Worm (Caenorhabditis elegans) whole organism, L4 larva: Measurements from ENCODE around the gene nlp-58.

ENCODE experiments used
- F10B5.3 ChIP-seq: sonication (generic microtip); optimal IDR thresholded peaks from 2 replicates; lab custom pipeline; 2016; ENCODE audit warnings: mild to moderate bottlenecking, missing genetic modification characterization, missing compliant biosample characterization
- F44E2.7 ChIP-seq: fragments of 200-800 bp; sonication (Bioruptor generic); IDR thresholded peaks from 2 replicates; pipeline ENCODE4 v2.1.2; 2022; ENCODE audit warnings: missing genetic modification characterization, missing compliant biosample characterization
- F49E8.2 ChIP-seq: sonication (generic microtip); optimal IDR thresholded peaks from 2 replicates; lab custom pipeline; 2016; ENCODE audit warnings: missing compliant biosample characterization, mild to moderate bottlenecking, missing genetic modification characterization, borderline replicate concordance
- T20F7.1 ChIP-seq: fragments of 200-800 bp; sonication (Bioruptor generic); optimal IDR thresholded peaks from 2 replicates; lab custom pipeline; 2018; ENCODE audit warnings: mild to moderate bottlenecking, missing genetic modification characterization, missing compliant biosample characterization
- Y105C5A.15 ChIP-seq: fragments of 200-800 bp; sonication (Bioruptor generic); IDR thresholded peaks from 2 replicates; pipeline ENCODE4 v1.3.6; 2022; ENCODE audit warnings: missing genetic modification characterization, missing compliant biosample characterization
- ZK337.2 ChIP-seq: fragments of 200-800 bp; sonication (Bioruptor generic); IDR thresholded peaks from 2 replicates; pipeline ENCODE4 v1.3.6; 2022; ENCODE audit warnings: missing genetic modification reagents, missing genetic modification characterization, missing compliant biosample characterization
- ZK546.5 ChIP-seq, 2 experiments: sonication (generic microtip); optimal IDR thresholded peaks; 2 replicates each; lab custom pipeline; 2017; ENCODE audit warnings: missing biosample characterization in 2 of 2, missing genetic modification characterization in 2 of 2
- ceh-32 ChIP-seq: sonication (generic microtip); optimal IDR thresholded peaks from 2 replicates; lab custom pipeline; 2016; ENCODE audit warnings: mild to moderate bottlenecking, missing genetic modification characterization, missing compliant biosample characterization; ENCODE audit not compliant: poor library complexity
- ceh-82 ChIP-seq: sonication (generic microtip); optimal IDR thresholded peaks from 2 replicates; lab custom pipeline; 2017; ENCODE audit warnings: missing biosample characterization, missing genetic modification characterization
- ces-1 ChIP-seq: fragments of 150-350 bp; sonication (generic microtip); optimal IDR thresholded peaks from 4 replicates; lab custom pipeline; 2014; ENCODE audit warnings: missing biosample characterization, missing genetic modification reagents, missing genetic modification characterization
- cey-2 ChIP-seq: sonication (generic microtip); optimal IDR thresholded peaks from 3 replicates; lab custom pipeline; 2017; ENCODE audit warnings: missing genetic modification characterization, mild to moderate bottlenecking, missing compliant biosample characterization, antibody characterized with exemption, borderline replicate concordance; ENCODE audit not compliant: insufficient read depth
- ctbp-1 ChIP-seq: fragments of 200-800 bp; sonication (Bioruptor generic); IDR thresholded peaks from 2 replicates; pipeline ENCODE4 v1.3.6; 2022; ENCODE audit warnings: missing genetic modification reagents, missing genetic modification characterization, missing compliant biosample characterization
- daf-16 ChIP-seq, 3 experiments: sonication (generic microtip); optimal IDR thresholded peaks; 2 replicates each; lab custom pipeline; 2016 to 2017; ENCODE audit warnings: missing genetic modification characterization in 3 of 3, missing genetic modification reagents in 3 of 3, mild to moderate bottlenecking in 2 of 3, missing compliant biosample characterization in 2 of 3, missing biosample characterization in 1 of 3, moderate library complexity in 1 of 3
- daf-8 ChIP-seq: fragments of 200-800 bp; sonication (Bioruptor generic); IDR thresholded peaks from 2 replicates; pipeline ENCODE4 v1.3.6; 2022; ENCODE audit warnings: missing genetic modification characterization, missing compliant biosample characterization
- dpl-1 ChIP-seq: fragments of 150-350 bp; optimal IDR thresholded peaks from 2 replicates; lab custom pipeline; 2014; ENCODE audit warnings: missing biosample characterization, missing genetic modification reagents, missing genetic modification characterization
- fkh-10 ChIP-seq: fragments of 150-350 bp; optimal IDR thresholded peaks from 2 replicates; lab custom pipeline; 2014; ENCODE audit warnings: missing biosample characterization, missing genetic modification reagents, missing genetic modification characterization
- gei-8 ChIP-seq: fragments of 200-800 bp; sonication (Bioruptor generic); optimal IDR thresholded peaks from 2 replicates; lab custom pipeline; 2018; ENCODE audit warnings: mild to moderate bottlenecking, missing genetic modification characterization, missing compliant biosample characterization
- hlh-11 ChIP-seq: fragments of 200-800 bp; sonication (Bioruptor generic); optimal IDR thresholded peaks from 2 replicates; lab custom pipeline; 2018; ENCODE audit warnings: mild to moderate bottlenecking, missing genetic modification characterization, missing compliant biosample characterization
- hlh-30 ChIP-seq: sonication (generic microtip); optimal IDR thresholded peaks from 2 replicates; lab custom pipeline; 2017; ENCODE audit warnings: antibody characterized with exemption, mild to moderate bottlenecking, missing genetic modification characterization, missing compliant biosample characterization; ENCODE audit not compliant: insufficient read depth
- hmg-1.1 ChIP-seq: fragments of 200-800 bp; sonication (Bioruptor generic); IDR thresholded peaks from 2 replicates; pipeline ENCODE4 v1.3.6; 2022; ENCODE audit warnings: missing genetic modification reagents, missing genetic modification characterization, missing compliant biosample characterization
- lim-7 ChIP-seq: fragments of 200-800 bp; sonication (Bioruptor generic); IDR thresholded peaks from 2 replicates; pipeline ENCODE4 v1.3.6; 2022; ENCODE audit warnings: missing genetic modification characterization, missing compliant biosample characterization
- lin-13 ChIP-seq: fragments of 150-350 bp; optimal IDR thresholded peaks from 2 replicates; lab custom pipeline; 2014; ENCODE audit warnings: missing biosample characterization, missing genetic modification reagents, missing genetic modification characterization
- lin-39 ChIP-seq: fragments of 150-350 bp; optimal IDR thresholded peaks from 2 replicates; lab custom pipeline; 2014; ENCODE audit warnings: missing biosample characterization, missing genetic modification reagents, missing genetic modification characterization
- lsy-2 ChIP-seq, 2 experiments: fragments of 150-350 bp in 1 of 2; sonication (generic microtip) in 1 of 2; optimal IDR thresholded peaks; 2 replicates each; lab custom pipeline; 2014 to 2017; ENCODE audit warnings: missing biosample characterization in 2 of 2, missing genetic modification characterization in 2 of 2
- madf-9 ChIP-seq: fragments of 200-800 bp; sonication (Bioruptor generic); conservative IDR thresholded peaks from 2 replicates; pipeline ENCODE4 v1.3.6; 2022; ENCODE audit warnings: missing genetic modification reagents, missing genetic modification characterization, missing compliant biosample characterization
- mdl-1 ChIP-seq, 2 experiments: fragments of 150-350 bp in 1 of 2; sonication (generic microtip) in 1 of 2; optimal IDR thresholded peaks; 2 replicates each; lab custom pipeline; 2014 to 2017; ENCODE audit warnings: missing biosample characterization in 2 of 2, missing genetic modification characterization in 2 of 2
- mdt-29 ChIP-seq: fragments of 200-800 bp; sonication (Bioruptor generic); IDR thresholded peaks from 2 replicates; pipeline ENCODE4 v1.3.6; 2022; ENCODE audit warnings: missing genetic modification reagents, missing genetic modification characterization, missing compliant biosample characterization
- mes-2 ChIP-seq: sonication (generic microtip); optimal IDR thresholded peaks from 2 replicates; lab custom pipeline; 2016; ENCODE audit warnings: missing genotype, mild to moderate bottlenecking, missing genetic modification characterization, missing compliant biosample characterization; ENCODE audit not compliant: poor library complexity, severe bottlenecking
- mxl-2 ChIP-seq: fragments of 200-800 bp; sonication (Bioruptor generic); conservative IDR thresholded peaks from 2 replicates; pipeline ENCODE4 v1.3.6; 2022; ENCODE audit warnings: missing genetic modification reagents, missing genetic modification characterization, missing compliant biosample characterization
- nhr-10 ChIP-seq: fragments of 150-350 bp; optimal IDR thresholded peaks from 2 replicates; lab custom pipeline; 2014; ENCODE audit warnings: missing biosample characterization, missing genetic modification characterization
- nhr-102 ChIP-seq: sonication (generic microtip); optimal IDR thresholded peaks from 2 replicates; lab custom pipeline; 2016; ENCODE audit warnings: mild to moderate bottlenecking, missing genetic modification characterization, moderate library complexity, missing compliant biosample characterization
- nhr-237 ChIP-seq: sonication (generic microtip); optimal IDR thresholded peaks from 2 replicates; lab custom pipeline; 2017; ENCODE audit warnings: missing biosample characterization, missing genetic modification characterization
- nhr-42 ChIP-seq: fragments of 200-800 bp; sonication (Bioruptor generic); IDR thresholded peaks from 2 replicates; pipeline ENCODE4 v1.3.6; 2022; ENCODE audit warnings: missing genetic modification characterization, missing compliant biosample characterization
- nhr-76 ChIP-seq: fragments of 150-350 bp; optimal IDR thresholded peaks from 2 replicates; lab custom pipeline; 2014; ENCODE audit warnings: missing biosample characterization, missing genetic modification characterization
- rbr-2 ChIP-seq: sonication (generic microtip); optimal IDR thresholded peaks from 2 replicates; lab custom pipeline; 2016; ENCODE audit warnings: missing genotype, missing genetic modification characterization, missing compliant biosample characterization
- saeg-2 ChIP-seq: fragments of 200-800 bp; sonication (Bioruptor generic); IDR thresholded peaks from 2 replicates; pipeline ENCODE4 v1.3.6; 2022; ENCODE audit warnings: missing genetic modification reagents, missing genetic modification characterization, missing compliant biosample characterization
- sdz-12 ChIP-seq: fragments of 200-800 bp; sonication (Bioruptor generic); optimal IDR thresholded peaks from 2 replicates; lab custom pipeline; 2018; ENCODE audit warnings: mild to moderate bottlenecking, missing genetic modification characterization, missing compliant biosample characterization
- set-16 ChIP-seq: fragments of 200-800 bp; sonication (Bioruptor generic); IDR thresholded peaks from 2 replicates; pipeline ENCODE4 v1.3.6; 2022; ENCODE audit warnings: missing genetic modification reagents, missing genetic modification characterization, missing compliant biosample characterization
- skn-1 ChIP-seq: fragments of 150-350 bp; optimal IDR thresholded peaks from 2 replicates; lab custom pipeline; 2014; ENCODE audit warnings: missing biosample characterization, missing genetic modification characterization
- snpc-4 ChIP-seq: fragments of 150-350 bp; optimal IDR thresholded peaks from 2 replicates; lab custom pipeline; 2014; ENCODE audit warnings: missing biosample characterization, missing genetic modification characterization
- spr-1 ChIP-seq: sonication (generic microtip); optimal IDR thresholded peaks from 2 replicates; lab custom pipeline; 2016; ENCODE audit warnings: mild to moderate bottlenecking, missing genetic modification characterization, missing compliant biosample characterization
- spr-3 ChIP-seq: fragments of 200-800 bp; sonication (Bioruptor generic); optimal IDR thresholded peaks from 2 replicates; lab custom pipeline; 2018; ENCODE audit warnings: mild to moderate bottlenecking, missing genetic modification characterization, missing compliant biosample characterization
- unc-130 ChIP-seq: sonication (generic microtip); optimal IDR thresholded peaks from 2 replicates; lab custom pipeline; 2016; ENCODE audit warnings: missing genetic modification reagents, missing genetic modification characterization, missing compliant biosample characterization
- unc-39 ChIP-seq: sonication (generic microtip); optimal IDR thresholded peaks from 2 replicates; lab custom pipeline; 2017; ENCODE audit warnings: missing biosample characterization, missing genetic modification characterization
- unc-62 ChIP-seq, 3 experiments: fragments of 150-350 bp in 1 of 3; sonication (generic microtip); optimal IDR thresholded peaks in 2 of 3; peaks in 1 of 3; 1 replicate in 1 of 3; 2 replicates in 2 of 3; lab custom pipeline; 2014 to 2017; ENCODE audit warnings: missing biosample characterization in 3 of 3, missing genetic modification characterization in 3 of 3, missing genetic modification reagents in 3 of 3, missing genotype in 1 of 3
- zag-1 ChIP-seq: fragments of 150-350 bp; optimal IDR thresholded peaks from 2 replicates; lab custom pipeline; 2014; ENCODE audit warnings: missing biosample characterization, missing genetic modification characterization
- zfp-2 ChIP-seq: sonication (generic microtip); optimal IDR thresholded peaks from 2 replicates; lab custom pipeline; 2016; ENCODE audit warnings: mild to moderate bottlenecking, missing genetic modification characterization, missing compliant biosample characterization
- zip-2 ChIP-seq: fragments of 150-350 bp; optimal IDR thresholded peaks from 2 replicates; lab custom pipeline; 2014; ENCODE audit warnings: missing biosample characterization, missing genetic modification characterization
- ztf-7 ChIP-seq: fragments of 150-350 bp; optimal IDR thresholded peaks from 2 replicates; lab custom pipeline; 2014; ENCODE audit warnings: missing biosample characterization, missing genetic modification characterization

The nlp-58 gene

DNA sequence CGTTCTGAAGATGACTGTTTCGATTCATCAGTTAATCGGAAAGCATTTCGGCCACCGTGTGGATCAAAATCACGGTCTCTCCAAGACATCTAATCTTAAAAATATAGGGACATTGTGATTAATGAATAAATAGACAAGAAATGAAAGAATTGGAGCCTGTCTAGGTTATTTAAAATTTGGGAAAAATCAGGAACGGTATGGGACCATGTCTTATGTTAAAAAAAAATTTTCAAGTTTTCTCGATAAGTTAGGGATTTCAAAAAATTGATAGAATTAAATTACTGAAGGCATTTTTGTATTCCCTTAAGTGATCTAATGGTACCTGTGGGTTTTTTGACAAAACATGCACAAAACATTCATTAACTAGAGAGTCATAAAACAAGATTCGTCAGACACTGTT lies 27.4 kb upstream of the nlp-58 start, which contains the start of gene unc-41 (continued):
- TF ChIP-seq ceh-32 (no peak), mxl-2 (no peak), zag-1 (tag; lab: Kevin White, UChicago) (no peak)

DNA sequence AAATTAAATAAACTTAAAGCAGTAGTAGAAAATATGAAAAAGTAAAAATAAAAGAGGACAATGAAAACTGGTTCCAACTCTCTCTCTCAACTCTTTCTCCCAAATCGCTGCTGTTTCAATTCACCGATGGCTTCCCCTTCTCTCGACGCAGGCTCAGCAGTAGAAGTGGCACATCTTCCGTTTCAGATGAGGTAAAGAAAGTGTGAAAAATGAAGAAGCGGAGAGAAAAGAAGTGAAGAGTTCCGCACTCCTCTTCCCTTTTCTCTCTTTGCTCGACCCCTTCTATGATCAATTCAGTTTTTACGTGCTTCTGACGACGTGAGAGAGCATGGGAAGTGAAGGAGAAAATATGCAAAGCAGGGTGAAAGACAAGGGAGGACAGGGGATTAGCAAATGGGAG lies 25.5 kb upstream of the nlp-58 start:
- no peak for TF ChIP-seq nhr-237 (tag; lab: Kevin White, UChicago)
- TF ChIP-seq fkh-10, result peak; percentile 87
- TF ChIP-seq snpc-4 (tag; lab: Kevin White, UChicago), result no peak
- TF ChIP-seq T20F7.1 (GFP tag; lab: Kevin White, UChicago), result no peak
- no peak for TF ChIP-seq hlh-11 (tag; lab: Kevin White, UChicago)
- no peak for TF ChIP-seq daf-8 (GFP tag; lab: Robert Waterston, UW)
- no peak for TF ChIP-seq ces-1 (GFP tag; lab: Kevin White, UChicago)
- no peak for TF ChIP-seq zip-2
- no peak for TF ChIP-seq unc-39 (tag; lab: Kevin White, UChicago)
- TF ChIP-seq nhr-10 (tag; lab: Kevin White, UChicago), result no peak
- TF ChIP-seq hmg-1.1 (GFP tag; lab: Robert Waterston, UW), result 0 out of 2 replicates have a peak, but pooled peaks have one; percentile 26
- peak in 1 of 2 experiments; percentile 91 for TF ChIP-seq unc-62 (GFP tag; optimal IDR thresholded peaks at IDR 0.05 in 1 of 2; lab: Kevin White, UChicago)
- no peak for TF ChIP-seq unc-62 (tag; optimal IDR thresholded peaks at IDR 0.05; lab: Kevin White, UChicago)
- TF ChIP-seq dpl-1 (GFP tag; lab: Kevin White, UChicago), result no peak
- TF ChIP-seq daf-16 (GFP tag; optimal IDR thresholded peaks at IDR 0.05; lab: Kevin White, UChicago), result no peak
- TF ChIP-seq daf-16 (tag; optimal IDR thresholded peaks at IDR 0.05; lab: Kevin White, UChicago), result no peak
- TF ChIP-seq rbr-2 (tag; lab: Kevin White, UChicago), result peak; percentile 25
- TF ChIP-seq set-16 (GFP tag; lab: Robert Waterston, UW), result 0 out of 2 replicates have a peak, but pooled peaks have one; percentile 6
- TF ChIP-seq mdl-1 (tag; optimal IDR thresholded peaks at IDR 0.05; lab: Kevin White, UChicago), result no peak
- TF ChIP-seq ceh-82 (tag; lab: Kevin White, UChicago), result no peak
- no peak for TF ChIP-seq lin-39 (tag; lab: Kevin White, UChicago)
- no peak for TF ChIP-seq ZK337.2
- peak in 1 of 2 experiments; percentile 30 for TF ChIP-seq lsy-2 (tag; optimal IDR thresholded peaks at IDR 0.05; lab: Kevin White, UChicago)
- TF ChIP-seq lin-13 (GFP tag; lab: Kevin White, UChicago), result no peak
- no peak for TF ChIP-seq F44E2.7 (GFP tag; lab: Robert Waterston, UW)
- TF ChIP-seq ctbp-1 (GFP tag; lab: Robert Waterston, UW), result 0 out of 2 replicates have a peak, but pooled peaks have one; percentile 37
- TF ChIP-seq F49E8.2 (tag; lab: Kevin White, UChicago), result no peak
- no peak for TF ChIP-seq cey-2
- no peak for TF ChIP-seq skn-1
- TF ChIP-seq nhr-102 (tag; lab: Kevin White, UChicago), result no peak
- TF ChIP-seq madf-9 (GFP tag; lab: Robert Waterston, UW), result no peak
- TF ChIP-seq gei-8 (GFP tag; lab: Kevin White, UChicago), result no peak
- no peak for TF ChIP-seq F10B5.3 (tag; lab: Kevin White, UChicago)
- no peak for TF ChIP-seq saeg-2
- no peak for TF ChIP-seq hlh-30 (tag; lab: Kevin White, UChicago)
- no peak for TF ChIP-seq ztf-7 (tag; lab: Kevin White, UChicago)
- no peak for TF ChIP-seq mes-2 (tag; lab: Kevin White, UChicago)
- no peak for TF ChIP-seq spr-3 (GFP tag; lab: Kevin White, UChicago)
- no peak for TF ChIP-seq Y105C5A.15
- no peak for TF ChIP-seq unc-130 (GFP tag; lab: Kevin White, UChicago)
- TF ChIP-seq nhr-76, result no peak
- TF ChIP-seq lim-7 (GFP tag; lab: Robert Waterston, UW), result no peak
- TF ChIP-seq spr-1 (tag; lab: Kevin White, UChicago), result no peak
- TF ChIP-seq zfp-2, result no peak
- no peak for TF ChIP-seq mdt-29
- no peak for TF ChIP-seq sdz-12
- TF ChIP-seq nhr-42 (GFP tag; lab: Robert Waterston, UW), result no peak
- no peak for TF ChIP-seq ZK546.5 (tag; optimal IDR thresholded peaks at IDR 0.05; lab: Kevin White, UChicago)
